Fruit fly (Drosophila melanogaster) whole organism, embryonic: Measurements from ENCODE around the gene CG43779.
A peak's percentile ranks its signal among the peaks of the same experiment; 100 is the strongest.

Experiments used
- Atf6 ChIP-seq: fragments of 200-800 bp; sonication (Bioruptor generic); IDR thresholded peaks from 2 replicates; pipeline ENCODE4 v1.3.6; 2022; ENCODE audit warnings: missing biosample characterization, missing genetic modification characterization
- Awh ChIP-seq: fragments of 200-800 bp; sonication (Bioruptor generic); IDR thresholded peaks from 2 replicates; pipeline ENCODE4, ENCODE4 v1.3.6; 2022; ENCODE audit warnings: missing biosample characterization, missing genetic modification characterization
- B-H1 ChIP-seq: fragments of 200-800 bp; sonication (Bioruptor generic); IDR thresholded peaks from 3 replicates; pipeline ENCODE4 v1.3.6; 2022; ENCODE audit warnings: missing biosample characterization, missing genetic modification characterization
- CG10462 ChIP-seq: fragments of 200-800 bp; sonication (Bioruptor generic); optimal IDR thresholded peaks from 2 replicates; lab custom pipeline; 2016; ENCODE audit warnings: missing biosample characterization, missing genetic modification characterization
- CG10654 ChIP-seq: fragments of 200-800 bp; sonication (Bioruptor generic); optimal IDR thresholded peaks from 2 replicates; lab custom pipeline; 2016; ENCODE audit warnings: missing biosample characterization, missing genetic modification characterization
- CG11456 ChIP-seq: fragments of 200-800 bp; sonication (Bioruptor generic); IDR thresholded peaks from 3 replicates; pipeline ENCODE4 v1.3.6; 2022; ENCODE audit warnings: missing biosample characterization, missing genetic modification characterization
- CG12155 ChIP-seq: fragments of 200-800 bp; sonication (Bioruptor generic); optimal IDR thresholded peaks from 3 replicates; lab custom pipeline; 2016; ENCODE audit warnings: missing biosample characterization, missing genetic modification characterization
- CG13424 ChIP-seq: fragments of 200-800 bp; sonication (Bioruptor generic); optimal IDR thresholded peaks from 2 replicates; lab custom pipeline; 2019; ENCODE audit warnings: missing biosample characterization, mild to moderate bottlenecking, missing genetic modification characterization, moderate library complexity
- CG14441 ChIP-seq: fragments of 200-800 bp; sonication (Bioruptor generic); IDR thresholded peaks from 2 replicates; pipeline ENCODE4 v1.3.6; 2022; ENCODE audit warnings: missing biosample characterization, missing genetic modification characterization
- CG14965 ChIP-seq: fragments of 200-800 bp; sonication (Bioruptor generic); optimal IDR thresholded peaks from 2 replicates; lab custom pipeline; 2016; ENCODE audit warnings: missing biosample characterization, missing genetic modification characterization, borderline replicate concordance
- CG1603 ChIP-seq: fragments of 200-800 bp; sonication (Bioruptor generic); optimal IDR thresholded peaks from 2 replicates; lab custom pipeline; 2019; ENCODE audit warnings: missing biosample characterization, mild to moderate bottlenecking, missing genetic modification characterization, moderate library complexity
- CG17359 ChIP-seq: fragments of 200-800 bp; sonication (Bioruptor generic); optimal IDR thresholded peaks from 3 replicates; lab custom pipeline; 2018; ENCODE audit warnings: missing biosample characterization, mild to moderate bottlenecking, missing genetic modification characterization, moderate library complexity
- CG17361 ChIP-seq: fragments of 200-800 bp; sonication (Bioruptor generic); IDR thresholded peaks from 3 replicates; pipeline ENCODE4 v1.3.6; 2022; ENCODE audit warnings: missing biosample characterization, missing genetic modification characterization
- CG17612 ChIP-seq: fragments of 200-800 bp; sonication (Bioruptor generic); IDR thresholded peaks from 2 replicates; pipeline ENCODE4 v1.3.6; 2022; ENCODE audit warnings: missing biosample characterization, missing genetic modification characterization
- CG17829 ChIP-seq: fragments of 200-800 bp; optimal IDR thresholded peaks from 2 replicates; lab custom pipeline; 2019; ENCODE audit warnings: missing biosample characterization, mild to moderate bottlenecking, missing genetic modification characterization, moderate library complexity
- CG3281 ChIP-seq: fragments of 200-800 bp; sonication (Bioruptor generic); optimal IDR thresholded peaks from 3 replicates; lab custom pipeline; 2017; ENCODE audit warnings: missing biosample characterization, mild to moderate bottlenecking, missing genetic modification characterization
- CG3407 ChIP-seq: fragments of 200-800 bp; sonication (Bioruptor generic); optimal IDR thresholded peaks from 2 replicates; lab custom pipeline; 2018; ENCODE audit warnings: missing biosample characterization, mild to moderate bottlenecking, missing genetic modification characterization
- CG3726 ChIP-seq: fragments of 200-800 bp; sonication (Bioruptor generic); IDR thresholded peaks from 3 replicates; pipeline ENCODE4, ENCODE4 v1.3.6; 2022; ENCODE audit warnings: missing biosample characterization, missing genetic modification characterization
- CG4360 ChIP-seq: fragments of 200-800 bp; sonication (Bioruptor generic); IDR thresholded peaks from 2 replicates; pipeline ENCODE4 v1.3.6; 2022; ENCODE audit warnings: missing biosample characterization, missing genetic modification characterization
- CG4854 ChIP-seq: fragments of 200-800 bp; sonication (Bioruptor generic); optimal IDR thresholded peaks from 2 replicates; lab custom pipeline; 2016; ENCODE audit warnings: missing biosample characterization, missing genetic modification characterization, inconsistent platforms
- CG8765 ChIP-seq: fragments of 200-800 bp; sonication (Bioruptor generic); IDR thresholded peaks from 2 replicates; pipeline ENCODE4 v1.3.6; 2022; ENCODE audit warnings: missing biosample characterization, missing genetic modification characterization
- CG8944 ChIP-seq: fragments of 200-800 bp; sonication (Bioruptor generic); optimal IDR thresholded peaks from 3 replicates; lab custom pipeline; 2016; ENCODE audit warnings: missing biosample characterization, missing genetic modification characterization
- CG9437 ChIP-seq: fragments of 200-800 bp; sonication (Bioruptor generic); optimal IDR thresholded peaks from 2 replicates; lab custom pipeline; 2018; ENCODE audit warnings: missing biosample characterization, mild to moderate bottlenecking, missing genetic modification characterization
- Hmx ChIP-seq: fragments of 200-800 bp; sonication (Bioruptor generic); optimal IDR thresholded peaks from 2 replicates; lab custom pipeline; 2016; ENCODE audit warnings: missing biosample characterization, missing genetic modification characterization
- Mrtf ChIP-seq: fragments of 200-800 bp; sonication (Bioruptor generic); IDR thresholded peaks from 3 replicates; pipeline ENCODE4 v1.3.6; 2022; ENCODE audit warnings: missing biosample characterization, missing genetic modification characterization
- Neu2 ChIP-seq: fragments of 200-800 bp; sonication (Bioruptor generic); optimal IDR thresholded peaks from 3 replicates; lab custom pipeline; 2016; ENCODE audit warnings: missing biosample characterization, missing genetic modification characterization, borderline replicate concordance
- Nf-YC ChIP-seq: fragments of 200-800 bp; optimal IDR thresholded peaks from 3 replicates; lab custom pipeline; 2019; ENCODE audit warnings: missing biosample characterization, mild to moderate bottlenecking, missing genetic modification characterization, moderate library complexity
- Pdp1 ChIP-seq, 2 experiments: fragments of 200-800 bp; sonication (Bioruptor generic); optimal IDR thresholded peaks; 3 replicates each; lab custom pipeline; 2016; ENCODE audit warnings: missing biosample characterization in 2 of 2, missing genetic modification characterization in 2 of 2, mild to moderate bottlenecking in 1 of 2, moderate library complexity in 1 of 2
- Side ChIP-seq: fragments of 200-800 bp; sonication (Bioruptor generic); optimal IDR thresholded peaks from 2 replicates; lab custom pipeline; 2016; ENCODE audit warnings: missing biosample characterization, missing genetic modification characterization
- Sox100B ChIP-seq: fragments of 200-800 bp; sonication (Bioruptor generic); optimal IDR thresholded peaks from 3 replicates; lab custom pipeline; 2018; ENCODE audit warnings: missing biosample characterization, mild to moderate bottlenecking, missing genetic modification characterization
- Stat92E ChIP-seq, 3 experiments: fragments of >200 bp in 2 of 3; fragments of 200-800 bp in 1 of 3; sonication (Bioruptor generic) in 1 of 3; optimal IDR thresholded peaks; 2 replicates each; lab custom pipeline; 2017 to 2019; ENCODE audit warnings: missing biosample characterization in 3 of 3, missing genetic modification characterization in 3 of 3, mild to moderate bottlenecking in 1 of 3, moderate library complexity in 1 of 3
- Tbp ChIP-seq: fragments of >200 bp; optimal IDR thresholded peaks from 2 replicates; lab custom pipeline; 2018; ENCODE audit warnings: missing biosample characterization, missing genetic modification characterization
- Trl ChIP-seq, 3 experiments: fragments of >200 bp in 2 of 3; fragments of 200-800 bp in 1 of 3; sonication (Bioruptor generic) in 1 of 3; optimal IDR thresholded peaks; 2 replicates in 1 of 3; 3 replicates in 2 of 3; lab custom pipeline; 2016 to 2017; ENCODE audit warnings: missing biosample characterization in 1 of 3, missing genetic modification characterization in 1 of 3
- abd-A ChIP-seq: fragments of 200-800 bp; sonication (Bioruptor generic); optimal IDR thresholded peaks from 3 replicates; lab custom pipeline; 2019; ENCODE audit warnings: missing biosample characterization, mild to moderate bottlenecking, missing genetic modification characterization, moderate library complexity
- bsh ChIP-seq, 2 experiments: fragments of 200-800 bp; sonication (Bioruptor generic); optimal IDR thresholded peaks; 2 replicates each; lab custom pipeline; 2017 to 2018; ENCODE audit warnings: mild to moderate bottlenecking in 2 of 2, missing biosample characterization in 2 of 2, missing genetic modification characterization in 2 of 2, moderate library complexity in 1 of 2
- corto ChIP-seq: fragments of 200-800 bp; sonication (Bioruptor generic); optimal IDR thresholded peaks from 2 replicates; lab custom pipeline; 2016; ENCODE audit warnings: missing biosample characterization, mild to moderate bottlenecking, missing genetic modification characterization, moderate library complexity
- dysf ChIP-seq: fragments of 200-800 bp; sonication (Bioruptor generic); IDR thresholded peaks from 3 replicates; pipeline ENCODE4 v1.3.6; 2022; ENCODE audit warnings: missing biosample characterization, missing genetic modification characterization
- ftz-f1 ChIP-seq: fragments of 200-800 bp; sonication (Bioruptor generic); optimal IDR thresholded peaks from 2 replicates; lab custom pipeline; 2016; ENCODE audit warnings: missing biosample characterization, missing genetic modification characterization
- gt ChIP-seq: fragments of 200-800 bp; sonication (Bioruptor generic); IDR thresholded peaks from 2 replicates; pipeline ENCODE4 v1.3.6; 2022; ENCODE audit warnings: missing biosample characterization, missing genetic modification characterization
- her ChIP-seq: fragments of 200-800 bp; sonication (Bioruptor generic); optimal IDR thresholded peaks from 2 replicates; lab custom pipeline; 2016; ENCODE audit warnings: missing biosample characterization, missing genetic modification characterization
- lola ChIP-seq, 3 experiments: fragments of >200 bp in 2 of 3; fragments of 200-800 bp in 1 of 3; sonication (Bioruptor generic) in 1 of 3; optimal IDR thresholded peaks; 2 replicates each; lab custom pipeline; 2017 to 2019; ENCODE audit warnings: missing biosample characterization in 3 of 3, missing genetic modification characterization in 3 of 3, mild to moderate bottlenecking in 1 of 3, moderate library complexity in 1 of 3
- mirr ChIP-seq: fragments of 200-800 bp; sonication (Bioruptor generic); optimal IDR thresholded peaks from 3 replicates; lab custom pipeline; 2018; ENCODE audit warnings: missing biosample characterization, mild to moderate bottlenecking, missing genetic modification characterization
- pan ChIP-seq, 4 experiments: fragments of >200 bp in 3 of 4; fragments of 200-800 bp in 1 of 4; sonication (Bioruptor generic) in 1 of 4; optimal IDR thresholded peaks in 3 of 4; IDR thresholded peaks in 1 of 4; 2 replicates each; pipeline versions ENCODE4 v1.3.6 to Lab custom; 2017 to 2022; ENCODE audit warnings: missing biosample characterization in 2 of 4, missing genetic modification characterization in 2 of 4, mixed read lengths in 1 of 4
- prd ChIP-seq, 3 experiments: fragments of >200 bp in 2 of 3; fragments of 200-800 bp in 1 of 3; sonication (Bioruptor generic) in 1 of 3; optimal IDR thresholded peaks in 2 of 3; IDR thresholded peaks in 1 of 3; 2 replicates in 2 of 3; 3 replicates in 1 of 3; pipeline versions ENCODE4 v1.3.6 to Lab custom; 2017 to 2022; ENCODE audit warnings: missing biosample characterization in 1 of 3, missing genetic modification characterization in 1 of 3
- repo ChIP-seq: fragments of 200-800 bp; sonication (Bioruptor generic); optimal IDR thresholded peaks from 2 replicates; lab custom pipeline; 2016; ENCODE audit warnings: missing biosample characterization, missing genetic modification characterization
- ttk ChIP-seq: fragments of 200-800 bp; sonication (Bioruptor generic); IDR thresholded peaks from 2 replicates; pipeline ENCODE4 v2.1.2; 2022; ENCODE audit warnings: missing biosample characterization, missing genetic modification characterization

The CG43779 gene

DNA sequence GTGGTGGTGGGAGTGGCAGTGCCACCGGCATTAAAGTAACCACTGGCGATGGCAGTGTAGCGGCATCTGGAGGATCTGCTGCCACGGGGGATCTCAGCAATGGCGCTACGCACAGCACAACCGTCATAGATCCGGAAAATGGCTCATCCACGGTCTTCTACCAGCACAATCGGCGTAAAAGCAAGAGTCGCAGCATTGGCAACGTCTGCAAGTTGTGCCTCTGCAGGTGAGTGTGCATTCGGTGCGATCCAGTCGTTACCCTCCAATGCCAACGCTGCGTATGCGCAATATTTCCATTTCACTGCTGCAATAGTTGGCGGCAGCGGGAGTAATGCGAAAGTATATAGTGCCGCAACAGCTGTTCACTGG lies 15.5 kb downstream of the CG43779 start (continued):
- TF ChIP-seq CG17829 (tag; lab: Kevin White, UChicago) (no peak), CG13424 (tag; lab: Kevin White, UChicago) (no peak), her (no peak), CG12155 (GFP tag; lab: Kevin White, UChicago) (no peak), corto (GFP tag; lab: Kevin White, UChicago) (no peak), CG3407 (no peak), ftz-f1 (GFP tag; lab: Kevin White, UChicago) (no peak), CG4854 (GFP tag; lab: Kevin White, UChicago) (no peak), prd (optimal IDR thresholded peaks at IDR 0.05; lab: Kevin White, UChicago) (no peak), prd (GFP tag; IDR thresholded peaks at IDR 0.05; lab: Robert Waterston, UW) (0 out of 3 replicates have a peak, but pooled peaks have one; percentile 33), CG8944 (GFP tag; lab: Kevin White, UChicago) (no peak), Trl (optimal IDR thresholded peaks at IDR 0.05; lab: Kevin White, UChicago) (no peak), Trl (GFP tag; optimal IDR thresholded peaks at IDR 0.05; lab: Kevin White, UChicago) (no peak), Side (GFP tag; lab: Kevin White, UChicago) (no peak), CG3726 (GFP tag; lab: Robert Waterston, UW) (0 out of 3 replicates have a peak, but pooled peaks have one; percentile 21), CG14441 (GFP tag; lab: Robert Waterston, UW) (peak; percentile 61; the same call in 1 of the 2 replicates), dysf (GFP tag; lab: Robert Waterston, UW) (no peak), repo (GFP tag; lab: Kevin White, UChicago) (no peak), CG17361 (GFP tag; lab: Robert Waterston, UW) (no peak), CG1603 (tag; lab: Kevin White, UChicago) (peak; percentile 17), ttk (no peak), Tbp (GFP tag; lab: Kevin White, UChicago) (no peak), CG8765 (GFP tag; lab: Robert Waterston, UW) (no peak), Awh (GFP tag; lab: Robert Waterston, UW) (no peak), Mrtf (GFP tag; lab: Robert Waterston, UW) (no peak), CG9437 (GFP tag; lab: Kevin White, UChicago) (no peak), bsh (GFP tag; optimal IDR thresholded peaks at IDR 0.05; lab: Kevin White, UChicago) (no peak), abd-A (tag; lab: Kevin White, UChicago) (no peak), lola (GFP tag; optimal IDR thresholded peaks at IDR 0.05; lab: Kevin White, UChicago) (no peak), CG17359 (tag; lab: Kevin White, UChicago) (peak; percentile 3), mirr (GFP tag; lab: Kevin White, UChicago) (no peak), Stat92E (GFP tag; optimal IDR thresholded peaks at IDR 0.05; lab: Kevin White, UChicago) (no peak), gt (GFP tag; lab: Robert Waterston, UW) (0 out of 2 replicates have a peak, but pooled peaks have one; percentile 12), Neu2 (GFP tag; lab: Kevin White, UChicago) (no peak), Nf-YC (tag; lab: Kevin White, UChicago) (peak; percentile 4), CG17612 (GFP tag; lab: Robert Waterston, UW) (no peak), Hmx (no peak), B-H1 (GFP tag; lab: Robert Waterston, UW) (0 out of 3 replicates have a peak, but pooled peaks have one; percentile 23), Sox100B (GFP tag; lab: Kevin White, UChicago) (no peak), Atf6 (GFP tag; lab: Robert Waterston, UW) (peak; percentile 6; the same call in 1 of the 2 replicates), CG10462 (GFP tag; lab: Kevin White, UChicago) (no peak), CG4360 (GFP tag; lab: Robert Waterston, UW) (no peak), CG14965 (GFP tag; lab: Kevin White, UChicago) (no peak), pan (optimal IDR thresholded peaks at IDR 0.05; lab: Kevin White, UChicago) (no peak), pan (GFP tag; optimal IDR thresholded peaks at IDR 0.05 in 1 of 2, IDR thresholded peaks at IDR 0.05 in 1 of 2) (peak in 1 of 2 experiments; percentile 13), CG10654 (no peak), CG3281 (GFP tag; lab: Kevin White, UChicago) (peak; percentile 4), CG11456 (no peak; the same call in 2 of the 3 replicates), Pdp1 (GFP tag; optimal IDR thresholded peaks at IDR 0.05; lab: Kevin White, UChicago) (no peak)
